Fruit fly (Drosophila melanogaster): ENCODE measurements around the gene upd2.

upd2 gene

dm6 chrX:18241267-18241666, 1.8 kb downstream of the upd2 start:
- TF ChIP-seq ttk (optimal IDR thresholded peaks at IDR 0.05): no peak
- no peak for TF ChIP-seq Sin3A (optimal IDR thresholded peaks at IDR 0.05)
- TF ChIP-seq h (optimal IDR thresholded peaks at IDR 0.05): no peak
- no peak for TF ChIP-seq insv (optimal IDR thresholded peaks at IDR 0.05)
- TF ChIP-seq Myc (optimal IDR thresholded peaks at IDR 0.05): no peak
- no peak for TF ChIP-seq psq (optimal IDR thresholded peaks at IDR 0.05)

dm6 chrX:18239301-18239700, 3.8 kb downstream of the upd2 start:
- TF ChIP-seq Sin3A (optimal IDR thresholded peaks at IDR 0.05): no peak
- no peak for TF ChIP-seq psq (optimal IDR thresholded peaks at IDR 0.05)
- TF ChIP-seq insv (optimal IDR thresholded peaks at IDR 0.05): no peak
- TF ChIP-seq h (optimal IDR thresholded peaks at IDR 0.05): no peak
- TF ChIP-seq ttk (optimal IDR thresholded peaks at IDR 0.05): no peak
- no peak for TF ChIP-seq Myc (optimal IDR thresholded peaks at IDR 0.05)

dm6 chrX:18238449-18238848, 4.6 kb downstream of the upd2 start:
- TF ChIP-seq psq (optimal IDR thresholded peaks at IDR 0.05) (no peak), ttk (optimal IDR thresholded peaks at IDR 0.05) (no peak), h (optimal IDR thresholded peaks at IDR 0.05) (no peak), Sin3A (optimal IDR thresholded peaks at IDR 0.05) (no peak), Myc (optimal IDR thresholded peaks at IDR 0.05) (no peak), insv (optimal IDR thresholded peaks at IDR 0.05) (no peak)

dm6 chrX:18237886-18238285, 5.2 kb downstream of the upd2 start:
- no peak for TF ChIP-seq insv (optimal IDR thresholded peaks at IDR 0.05)
- TF ChIP-seq h (optimal IDR thresholded peaks at IDR 0.05): no peak
- no peak for TF ChIP-seq psq (optimal IDR thresholded peaks at IDR 0.05)
- no peak for TF ChIP-seq Myc (optimal IDR thresholded peaks at IDR 0.05)
- TF ChIP-seq Sin3A (optimal IDR thresholded peaks at IDR 0.05): no peak
- no peak for TF ChIP-seq ttk (optimal IDR thresholded peaks at IDR 0.05)

- TF ChIP-seq ttk (optimal IDR thresholded peaks at IDR 0.05) (no peak), Sin3A (optimal IDR thresholded peaks at IDR 0.05) (no peak), Myc (optimal IDR thresholded peaks at IDR 0.05) (no peak), h (optimal IDR thresholded peaks at IDR 0.05) (no peak), psq (optimal IDR thresholded peaks at IDR 0.05) (no peak), insv (optimal IDR thresholded peaks at IDR 0.05) (no peak)
Measured at dm6 chrX:18225976-18226375, 17.1 kb downstream of the upd2 start, which contains the start of gene CG33639. TSS of gene CG33639 (minus strand) at chrX:18226076.

- TF ChIP-seq ttk (optimal IDR thresholded peaks at IDR 0.05) (no peak), insv (optimal IDR thresholded peaks at IDR 0.05) (no peak), Myc (optimal IDR thresholded peaks at IDR 0.05) (no peak), h (optimal IDR thresholded peaks at IDR 0.05) (no peak)
Measured at dm6 chrX:18208930-18209477, 34.1 kb downstream of the upd2 start, which contains the start of gene Him. TSS of gene Him (plus strand) at chrX:18209427.

- TF ChIP-seq h (optimal IDR thresholded peaks at IDR 0.05) (no peak), Sin3A (optimal IDR thresholded peaks at IDR 0.05) (no peak), insv (optimal IDR thresholded peaks at IDR 0.05) (no peak), psq (optimal IDR thresholded peaks at IDR 0.05) (no peak), ttk (optimal IDR thresholded peaks at IDR 0.05) (no peak), Myc (optimal IDR thresholded peaks at IDR 0.05) (no peak)
Measured at dm6 chrX:18208079-18208865, 34.8 kb downstream of the upd2 start.

- no peak for TF ChIP-seq Sin3A (optimal IDR thresholded peaks at IDR 0.05)
- TF ChIP-seq Myc (optimal IDR thresholded peaks at IDR 0.05): no peak
- no peak for TF ChIP-seq ttk (optimal IDR thresholded peaks at IDR 0.05)
- no peak for TF ChIP-seq insv (optimal IDR thresholded peaks at IDR 0.05)
- TF ChIP-seq psq (optimal IDR thresholded peaks at IDR 0.05): no peak
- TF ChIP-seq h (optimal IDR thresholded peaks at IDR 0.05): no peak
Measured at dm6 chrX:18207533-18207932, 35.6 kb downstream of the upd2 start.

dm6 chrX:18205044-18205443, 38.0 kb downstream of the upd2 start, which contains the start of gene Hesr:
TSS of gene Hesr (minus strand) at chrX:18205144.
- TF ChIP-seq Sin3A (optimal IDR thresholded peaks at IDR 0.05) (no peak), psq (optimal IDR thresholded peaks at IDR 0.05) (no peak), insv (optimal IDR thresholded peaks at IDR 0.05) (no peak), Myc (optimal IDR thresholded peaks at IDR 0.05) (no peak), h (optimal IDR thresholded peaks at IDR 0.05) (no peak), ttk (optimal IDR thresholded peaks at IDR 0.05) (no peak)

- TF ChIP-seq h (optimal IDR thresholded peaks at IDR 0.05): no peak
- TF ChIP-seq psq (optimal IDR thresholded peaks at IDR 0.05): no peak
- TF ChIP-seq insv (optimal IDR thresholded peaks at IDR 0.05): no peak
- TF ChIP-seq Sin3A (optimal IDR thresholded peaks at IDR 0.05): no peak
- TF ChIP-seq Myc (optimal IDR thresholded peaks at IDR 0.05): no peak
- TF ChIP-seq ttk (optimal IDR thresholded peaks at IDR 0.05): no peak
Measured at dm6 chrX:18197642-18198041, 45.4 kb downstream of the upd2 start.

Measured in Kc167 (cell line).